Fruit fly (Drosophila melanogaster) whole organism, prepupa: ENCODE measurements around the gene nkd.
A peak's percentile ranks its signal among the peaks of the same experiment; 100 is the strongest.

Experiments used
- CG10631 ChIP-seq: fragments of 200-800 bp; sonication (Bioruptor generic); optimal IDR thresholded peaks from 2 replicates; lab custom pipeline; 2016; ENCODE audit warnings: missing biosample characterization, missing genetic modification characterization
- CG11762 ChIP-seq: fragments of 200-800 bp; sonication (Bioruptor generic); optimal IDR thresholded peaks from 3 replicates; lab custom pipeline; 2016; ENCODE audit warnings: missing biosample characterization, missing genetic modification characterization; ENCODE audit not compliant: insufficient read depth
- CG11902 ChIP-seq: fragments of 200-800 bp; sonication (Bioruptor generic); optimal IDR thresholded peaks from 3 replicates; lab custom pipeline; 2016; ENCODE audit warnings: missing biosample characterization, missing genetic modification characterization
- CG15336 ChIP-seq: fragments of 200-800 bp; sonication (Bioruptor generic); IDR thresholded peaks from 2 replicates; pipeline ENCODE4 v1.3.6; 2022; ENCODE audit warnings: missing biosample characterization, missing genetic modification characterization
- CG1621 ChIP-seq: fragments of 200-800 bp; sonication (Bioruptor generic); optimal IDR thresholded peaks from 3 replicates; lab custom pipeline; 2018; ENCODE audit warnings: missing biosample characterization, mild to moderate bottlenecking, missing genetic modification characterization
- CG16779 ChIP-seq: fragments of 200-800 bp; sonication (Bioruptor generic); optimal IDR thresholded peaks from 3 replicates; lab custom pipeline; 2017; ENCODE audit warnings: missing biosample characterization, mild to moderate bottlenecking, missing genetic modification characterization
- CG3032 ChIP-seq: fragments of 200-800 bp; optimal IDR thresholded peaks from 2 replicates; lab custom pipeline; 2019; ENCODE audit warnings: missing biosample characterization, mild to moderate bottlenecking, missing genetic modification characterization, moderate library complexity
- CG31627 ChIP-seq: fragments of 200-800 bp; sonication (Bioruptor generic); optimal IDR thresholded peaks from 3 replicates; lab custom pipeline; 2016; ENCODE audit warnings: missing biosample characterization, missing genetic modification characterization
- CG3919 ChIP-seq: fragments of 200-800 bp; sonication (Bioruptor generic); optimal IDR thresholded peaks from 3 replicates; lab custom pipeline; 2016; ENCODE audit warnings: missing biosample characterization, missing genetic modification characterization
- CG4318 ChIP-seq: fragments of 200-800 bp; sonication (Bioruptor generic); optimal IDR thresholded peaks from 3 replicates; lab custom pipeline; 2017; ENCODE audit warnings: missing biosample characterization, mild to moderate bottlenecking, missing genetic modification characterization
- CG6163 ChIP-seq: fragments of 200-800 bp; sonication (Bioruptor generic); IDR thresholded peaks from 3 replicates; pipeline ENCODE4 v1.3.6; 2022; ENCODE audit warnings: missing biosample characterization, missing genetic modification characterization
- CG6276 ChIP-seq: fragments of 200-800 bp; sonication (Bioruptor generic); optimal IDR thresholded peaks from 2 replicates; lab custom pipeline; 2017; ENCODE audit warnings: missing biosample characterization, mild to moderate bottlenecking, missing genetic modification characterization
- CG6792 ChIP-seq: fragments of 200-800 bp; sonication (Bioruptor generic); optimal IDR thresholded peaks from 3 replicates; lab custom pipeline; 2016; ENCODE audit warnings: missing biosample characterization, missing genetic modification characterization
- CG6854 ChIP-seq: fragments of 200-800 bp; sonication (Bioruptor generic); optimal IDR thresholded peaks from 2 replicates; lab custom pipeline; 2017; ENCODE audit warnings: missing biosample characterization, mild to moderate bottlenecking, missing genetic modification characterization
- CG8119 ChIP-seq: fragments of 200-800 bp; sonication (Bioruptor generic); IDR thresholded peaks from 3 replicates; pipeline ENCODE4 v1.3.6; 2022; ENCODE audit warnings: missing biosample characterization, missing genetic modification characterization
- CG8319 ChIP-seq: fragments of 200-800 bp; sonication (Bioruptor generic); optimal IDR thresholded peaks from 3 replicates; lab custom pipeline; 2016; ENCODE audit warnings: missing biosample characterization, missing genetic modification characterization
- CG8632 ChIP-seq: fragments of 200-800 bp; sonication (Bioruptor generic); optimal IDR thresholded peaks from 3 replicates; lab custom pipeline; 2016; ENCODE audit warnings: missing biosample characterization, missing genetic modification characterization
- Eip75B ChIP-seq: fragments of 200-800 bp; sonication (Bioruptor generic); optimal IDR thresholded peaks from 3 replicates; lab custom pipeline; 2016; ENCODE audit warnings: missing biosample characterization, missing genetic modification characterization
- Eip78C ChIP-seq: fragments of 200-800 bp; sonication (Bioruptor generic); peaks from one replicate; lab custom pipeline; 2016; ENCODE audit warnings: missing biosample characterization, missing genetic modification characterization
- Eip93F ChIP-seq: fragments of 200-800 bp; sonication (Bioruptor generic); optimal IDR thresholded peaks from 2 replicates; lab custom pipeline; 2016; ENCODE audit warnings: missing biosample characterization, mild to moderate bottlenecking, missing genetic modification characterization
- Ets96B ChIP-seq: fragments of 200-800 bp; optimal IDR thresholded peaks from 2 replicates; lab custom pipeline; 2019; ENCODE audit warnings: missing biosample characterization, mild to moderate bottlenecking, missing genetic modification characterization, moderate library complexity
- Hr39 ChIP-seq: fragments of 200-800 bp; sonication (Bioruptor generic); optimal IDR thresholded peaks from 2 replicates; lab custom pipeline; 2016; ENCODE audit warnings: missing biosample characterization, missing genetic modification characterization
- Met ChIP-seq: fragments of 200-800 bp; sonication (Bioruptor generic); optimal IDR thresholded peaks from 3 replicates; lab custom pipeline; 2016; ENCODE audit warnings: missing biosample characterization, missing genetic modification characterization
- Smox ChIP-seq: fragments of 200-800 bp; sonication (Bioruptor generic); optimal IDR thresholded peaks from 3 replicates; lab custom pipeline; 2016; ENCODE audit warnings: missing biosample characterization, missing genetic modification characterization
- Sox102F ChIP-seq: fragments of 200-800 bp; sonication (Bioruptor generic); optimal IDR thresholded peaks from 2 replicates; lab custom pipeline; 2016; ENCODE audit warnings: missing biosample characterization, mild to moderate bottlenecking, missing genetic modification characterization
- Sox15 ChIP-seq: fragments of 200-800 bp; sonication (Bioruptor generic); optimal IDR thresholded peaks from 3 replicates; lab custom pipeline; 2016; ENCODE audit warnings: missing biosample characterization, missing genetic modification characterization
- acj6 ChIP-seq: fragments of 200-800 bp; sonication (Bioruptor generic); optimal IDR thresholded peaks from 3 replicates; lab custom pipeline; 2016; ENCODE audit warnings: missing biosample characterization, missing genetic modification characterization
- cyc ChIP-seq: fragments of 200-800 bp; sonication (Bioruptor generic); optimal IDR thresholded peaks from 3 replicates; lab custom pipeline; 2016; ENCODE audit warnings: missing biosample characterization, missing genetic modification characterization
- dac ChIP-seq: fragments of 200-800 bp; sonication (Bioruptor generic); optimal IDR thresholded peaks from 2 replicates; lab custom pipeline; 2017; ENCODE audit warnings: missing biosample characterization, mild to moderate bottlenecking, missing genetic modification characterization
- dsx ChIP-seq: fragments of 200-800 bp; optimal IDR thresholded peaks from 3 replicates; lab custom pipeline; 2019; ENCODE audit warnings: missing biosample characterization, mild to moderate bottlenecking, missing genetic modification characterization, moderate library complexity; ENCODE audit not compliant: poor library complexity, severe bottlenecking
- eg ChIP-seq: fragments of 200-800 bp; sonication (Bioruptor generic); IDR thresholded peaks from 3 replicates; pipeline ENCODE4 v1.3.6; 2022; ENCODE audit warnings: missing biosample characterization, missing genetic modification characterization
- esn ChIP-seq: fragments of 200-800 bp; sonication (Bioruptor generic); optimal IDR thresholded peaks from 2 replicates; lab custom pipeline; 2016; ENCODE audit warnings: missing biosample characterization, mild to moderate bottlenecking, missing genetic modification characterization, moderate library complexity
- fd59A ChIP-seq: fragments of 200-800 bp; sonication (Bioruptor generic); optimal IDR thresholded peaks from 2 replicates; lab custom pipeline; 2017; ENCODE audit warnings: missing biosample characterization, mild to moderate bottlenecking, missing genetic modification characterization, missing genetic modification reagents
- fkh ChIP-seq: fragments of 200-800 bp; sonication (Bioruptor generic); optimal IDR thresholded peaks from 3 replicates; lab custom pipeline; 2017; ENCODE audit warnings: missing biosample characterization, mild to moderate bottlenecking, missing genetic modification characterization, moderate library complexity
- salr ChIP-seq, 2 experiments: fragments of 200-800 bp; sonication (Bioruptor generic); optimal IDR thresholded peaks; 3 replicates each; lab custom pipeline; 2016 to 2018; ENCODE audit warnings: missing biosample characterization in 2 of 2, missing genetic modification characterization in 2 of 2, mild to moderate bottlenecking in 1 of 2
- spab ChIP-seq: fragments of 200-800 bp; sonication (Bioruptor generic); optimal IDR thresholded peaks from 2 replicates; lab custom pipeline; 2017; ENCODE audit warnings: missing biosample characterization, mild to moderate bottlenecking, missing genetic modification characterization, missing genetic modification reagents
- ss ChIP-seq, 2 experiments: fragments of 200-800 bp; sonication (Bioruptor generic); optimal IDR thresholded peaks; 2 replicates in 1 of 2; 3 replicates in 1 of 2; lab custom pipeline; 2017 to 2018; ENCODE audit warnings: mild to moderate bottlenecking in 2 of 2, missing biosample characterization in 2 of 2, missing genetic modification characterization in 2 of 2, moderate library complexity in 1 of 2
- svp ChIP-seq: fragments of 200-800 bp; sonication (Bioruptor generic); peaks from one replicate; lab custom pipeline; 2016; ENCODE audit warnings: missing biosample characterization, missing genetic modification characterization
- topi ChIP-seq: fragments of 200-800 bp; sonication (Bioruptor generic); optimal IDR thresholded peaks from 3 replicates; lab custom pipeline; 2016; ENCODE audit warnings: missing biosample characterization, missing genetic modification characterization

Gene nkd

dm6 chr3L:19046389-19047042 lies 1.3 kb upstream of the nkd start (continued):
- TF ChIP-seq CG1621 (tag; lab: Kevin White, UChicago) (no peak), ss (GFP tag; optimal IDR thresholded peaks at IDR 0.05; lab: Kevin White, UChicago) (peak; percentile 66 to 98), topi (GFP tag; lab: Kevin White, UChicago) (peak; percentile 88), fd59A (GFP tag; lab: Kevin White, UChicago) (peak; percentile 33), Eip93F (peak; percentile 74), CG6276 (no peak), Ets96B (tag; lab: Kevin White, UChicago) (peak; percentile 63), CG8119 (GFP tag; lab: Robert Waterston, UW) (0 out of 3 replicates have a peak, but pooled peaks have one; percentile 18), CG3919 (GFP tag; lab: Kevin White, UChicago) (peak; percentile 71)

- TF ChIP-seq CG6163 (GFP tag; lab: Robert Waterston, UW) = peak; percentile 43; the same call in 2 of the 3 replicates
- no peak for TF ChIP-seq CG8319 (GFP tag; lab: Kevin White, UChicago)
- peak; percentile 55 for TF ChIP-seq Eip78C (GFP tag; lab: Kevin White, UChicago)
- TF ChIP-seq CG15336 (GFP tag; lab: Robert Waterston, UW) = peak; percentile 11; the same call in 1 of the 2 replicates
- TF ChIP-seq fkh (GFP tag; lab: Kevin White, UChicago) = peak; percentile 46
- no peak for TF ChIP-seq Ets96B (tag; lab: Kevin White, UChicago)
- peak; percentile 40 for TF ChIP-seq CG6276
- TF ChIP-seq eg (GFP tag; lab: Robert Waterston, UW) = peak; percentile 15
These were observed 505 bp downstream of the nkd start for dm6 chr3L:19044589-19045298.

dm6 chr3L:19043464-19044034 lies 1.7 kb downstream of the nkd start:
- TF ChIP-seq Eip78C (GFP tag; lab: Kevin White, UChicago) (peak; percentile 19), CG11902 (GFP tag; lab: Kevin White, UChicago) (no peak), Sox15 (GFP tag; lab: Kevin White, UChicago) (no peak), CG6792 (GFP tag; lab: Kevin White, UChicago) (no peak), dac (GFP tag; lab: Kevin White, UChicago) (no peak)

dm6 chr3L:19042501-19042900 lies 2.7 kb downstream of the nkd start:
- TF ChIP-seq Eip93F (peak; percentile 66), dac (GFP tag; lab: Kevin White, UChicago) (peak; percentile 88), Eip75B (GFP tag; lab: Kevin White, UChicago) (peak; percentile 90), CG6854 (GFP tag; lab: Kevin White, UChicago) (peak; percentile 78), CG3032 (tag; lab: Kevin White, UChicago) (peak; percentile 98), Met (GFP tag; lab: Kevin White, UChicago) (peak; percentile 91), Eip78C (GFP tag; lab: Kevin White, UChicago) (peak; percentile 99), CG15336 (GFP tag; lab: Robert Waterston, UW) (peak; percentile 93), CG3919 (GFP tag; lab: Kevin White, UChicago) (peak; percentile 95), Smox (GFP tag; lab: Kevin White, UChicago) (peak; percentile 89), Ets96B (tag; lab: Kevin White, UChicago) (peak; percentile 97), CG8319 (GFP tag; lab: Kevin White, UChicago) (peak; percentile 89), CG8632 (peak; percentile 95), CG16779 (tag; lab: Kevin White, UChicago) (peak; percentile 91), fkh (GFP tag; lab: Kevin White, UChicago) (peak; percentile 14), Sox102F (GFP tag; lab: Kevin White, UChicago) (peak; percentile 88), CG1621 (tag; lab: Kevin White, UChicago) (peak; percentile 84), Hr39 (GFP tag; lab: Kevin White, UChicago) (peak; percentile 78), CG10631 (peak; percentile 96), CG6276 (peak; percentile 94), acj6 (peak; percentile 92), cyc (GFP tag; lab: Kevin White, UChicago) (peak; percentile 86), spab (peak; percentile 95), CG11902 (GFP tag; lab: Kevin White, UChicago) (peak; percentile 87), svp (peak; percentile 94), CG11762 (GFP tag; lab: Kevin White, UChicago) (peak; percentile 89), esn (GFP tag; lab: Kevin White, UChicago) (peak; percentile 95), CG31627 (GFP tag; lab: Kevin White, UChicago) (peak; percentile 83), dsx (GFP tag; lab: Kevin White, UChicago) (peak; percentile 95), salr (GFP tag; optimal IDR thresholded peaks at IDR 0.05; lab: Kevin White, UChicago) (peak; percentile 65 to 93), CG4318 (GFP tag; lab: Kevin White, UChicago) (peak; percentile 94)
